Fruit fly (Drosophila melanogaster) whole organism, prepupa: ENCODE data around the gene CG13766.

ENCODE experiments used
- CG11762 ChIP-seq: fragments of 200-800 bp; sonication (Bioruptor generic); optimal IDR thresholded peaks from 3 replicates; lab custom pipeline; 2016; ENCODE audit warnings: missing biosample characterization, missing genetic modification characterization; ENCODE audit not compliant: insufficient read depth
- CG32006 ChIP-seq: fragments of 200-800 bp; sonication (Bioruptor generic); optimal IDR thresholded peaks from 3 replicates; lab custom pipeline; 2017; ENCODE audit warnings: missing biosample characterization, mild to moderate bottlenecking, missing genetic modification characterization
- CG8632 ChIP-seq: fragments of 200-800 bp; sonication (Bioruptor generic); optimal IDR thresholded peaks from 3 replicates; lab custom pipeline; 2016; ENCODE audit warnings: missing biosample characterization, missing genetic modification characterization
- CG9139 ChIP-seq: fragments of 200-800 bp; sonication (Bioruptor generic); optimal IDR thresholded peaks from 3 replicates; lab custom pipeline; 2017; ENCODE audit warnings: missing biosample characterization, mild to moderate bottlenecking, missing genetic modification characterization
- Gug ChIP-seq: fragments of 200-800 bp; sonication (Bioruptor generic); IDR thresholded peaks from 2 replicates; pipeline ENCODE4 v1.3.6; 2022; ENCODE audit warnings: missing biosample characterization, missing genetic modification characterization
- Hr38 ChIP-seq: sonication (Bioruptor generic); optimal IDR thresholded peaks from 2 replicates; lab custom pipeline; 2016; ENCODE audit warnings: missing biosample characterization, missing genetic modification characterization
- net ChIP-seq: fragments of 200-800 bp; sonication (Bioruptor generic); optimal IDR thresholded peaks from 3 replicates; lab custom pipeline; 2016; ENCODE audit warnings: missing biosample characterization, missing genetic modification characterization

DNA sequence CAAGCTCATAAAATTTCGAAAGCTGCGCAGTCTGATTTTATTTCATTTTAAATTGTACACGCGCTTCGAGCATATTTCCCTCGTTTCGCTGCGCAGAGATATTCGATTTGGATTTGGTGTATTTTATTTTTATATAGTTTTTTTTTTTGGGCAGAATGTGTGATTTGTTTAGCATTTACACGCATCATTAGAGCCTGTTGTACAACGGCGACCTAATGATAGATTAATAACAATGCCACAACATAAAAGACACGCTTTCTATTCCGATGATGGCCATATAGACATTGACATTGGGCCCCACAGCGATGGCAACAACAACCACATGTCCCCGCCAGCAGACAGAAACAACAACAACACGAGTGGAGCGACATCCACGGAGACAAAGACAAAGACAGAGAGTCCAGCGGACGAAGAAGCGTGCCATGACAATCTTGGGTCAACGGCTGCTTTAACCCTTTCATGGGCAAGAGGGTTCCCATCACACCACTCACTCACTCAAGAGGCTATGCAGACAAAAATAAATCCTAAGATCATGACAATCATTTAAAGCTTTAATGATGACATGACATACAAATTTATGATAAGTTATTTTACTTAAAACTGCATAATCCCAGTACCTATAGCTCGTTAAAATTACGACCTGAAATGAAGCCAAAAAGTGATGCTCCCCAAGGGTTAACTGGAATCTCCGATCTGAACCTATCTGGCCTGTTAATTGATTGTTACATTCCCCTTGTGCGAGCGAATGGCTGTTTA is 12.8 kb downstream of the CG13766 start:
- TF ChIP-seq net, result no peak
- TF ChIP-seq CG11762 (GFP tag; lab: Kevin White, UChicago), result no peak
- TF ChIP-seq Gug (GFP tag; lab: Robert Waterston, UW), result no peak
- TF ChIP-seq CG9139 (GFP tag; lab: Kevin White, UChicago), result no peak
- TF ChIP-seq Hr38 (GFP tag; lab: Kevin White, UChicago), result no peak
- no peak for TF ChIP-seq CG8632
- TF ChIP-seq CG32006, result no peak
